Fruit fly (Drosophila melanogaster) whole organism, wandering third instar larva: ENCODE data around the gene I-t.

Source experiments
- Abd-B ChIP-seq: fragments of >200 bp; optimal IDR thresholded peaks from 2 replicates; lab custom pipeline; 2017; ENCODE audit warnings: missing biosample characterization, missing genetic modification characterization
- CG32264 ChIP-seq: fragments of 200-800 bp; sonication (Bioruptor generic); optimal IDR thresholded peaks from 2 replicates; lab custom pipeline; 2016; ENCODE audit warnings: missing biosample characterization, missing genetic modification characterization
- CrebA ChIP-seq: fragments of 200-800 bp; sonication (Bioruptor generic); optimal IDR thresholded peaks from 2 replicates; lab custom pipeline; 2016; ENCODE audit warnings: missing biosample characterization, mild to moderate bottlenecking, missing genetic modification characterization, borderline replicate concordance
- Dfd ChIP-seq: fragments of >200 bp; optimal IDR thresholded peaks from 2 replicates; lab custom pipeline; 2017; ENCODE audit warnings: missing biosample characterization, missing genetic modification characterization
- Dif ChIP-seq: fragments of 200-275, 200-300 bp; sonication (Bioruptor generic); optimal IDR thresholded peaks from 2 replicates; lab custom pipeline; 2018; ENCODE audit warnings: missing biosample characterization, missing genetic modification characterization; ENCODE audit not compliant: partially characterized antibody
- Hr83 ChIP-seq: fragments of 200-300 bp; sonication (Bioruptor generic); optimal IDR thresholded peaks from 2 replicates; lab custom pipeline; 2016; ENCODE audit warnings: missing biosample characterization, mild to moderate bottlenecking, missing genetic modification characterization, moderate library complexity; ENCODE audit not compliant: poor library complexity, severe bottlenecking
- Jra ChIP-seq: sonication (Bioruptor generic); optimal IDR thresholded peaks from 2 replicates; lab custom pipeline; 2016; ENCODE audit warnings: missing biosample characterization, missing genetic modification characterization
- Mio ChIP-seq: sonication (Bioruptor generic); optimal IDR thresholded peaks from 2 replicates; lab custom pipeline; 2016; ENCODE audit warnings: missing biosample characterization, missing genetic modification characterization
- Myc ChIP-seq: fragments of >200 bp; optimal IDR thresholded peaks from 2 replicates; lab custom pipeline; 2017
- Rel ChIP-seq, 2 experiments: fragments of 200-800 bp; sonication (Bioruptor generic) in 1 of 2; optimal IDR thresholded peaks; 2 replicates in 1 of 2; 3 replicates in 1 of 2; lab custom pipeline; 2016 to 2019; ENCODE audit warnings: mild to moderate bottlenecking in 2 of 2, missing biosample characterization in 2 of 2, missing genetic modification characterization in 2 of 2, moderate library complexity in 1 of 2
- Vsx2 ChIP-seq: fragments of 200-300, 225-300 bp; sonication (Bioruptor generic); optimal IDR thresholded peaks from 2 replicates; lab custom pipeline; 2018; ENCODE audit warnings: missing biosample characterization, missing genetic modification characterization; ENCODE audit not compliant: partially characterized antibody
- br ChIP-seq: fragments of 200-800 bp; sonication (Bioruptor generic); optimal IDR thresholded peaks from 2 replicates; lab custom pipeline; 2016; ENCODE audit warnings: missing biosample characterization, missing genetic modification characterization
- ey ChIP-seq: fragments of 200-800 bp; sonication (Bioruptor generic); optimal IDR thresholded peaks from 2 replicates; lab custom pipeline; 2016; ENCODE audit warnings: missing biosample characterization, missing genetic modification characterization
- foxo ChIP-seq, 2 experiments: fragments of 200-800 bp; sonication (Bioruptor generic); optimal IDR thresholded peaks; 2 replicates in 1 of 2; 3 replicates in 1 of 2; lab custom pipeline; 2016 to 2017; ENCODE audit warnings: missing biosample characterization in 2 of 2, missing genetic modification characterization in 2 of 2
- fru ChIP-seq: fragments of 200-800 bp; sonication (Bioruptor generic); optimal IDR thresholded peaks from 3 replicates; lab custom pipeline; 2016; ENCODE audit warnings: missing biosample characterization, mild to moderate bottlenecking, missing genetic modification characterization
- h ChIP-seq: fragments of 200-800 bp; sonication (Bioruptor generic); optimal IDR thresholded peaks from 3 replicates; lab custom pipeline; 2016; ENCODE audit warnings: missing biosample characterization, mild to moderate bottlenecking, missing genetic modification characterization
- jim ChIP-seq: fragments of 175-275, 200-325 bp; sonication (Bioruptor generic); optimal IDR thresholded peaks from 2 replicates; lab custom pipeline; 2016; ENCODE audit warnings: missing biosample characterization, mild to moderate bottlenecking, missing genetic modification characterization
- lola ChIP-seq: fragments of >200 bp; optimal IDR thresholded peaks from 2 replicates; lab custom pipeline; 2017; ENCODE audit warnings: missing biosample characterization, missing genetic modification characterization
- pan ChIP-seq: fragments of >200 bp; optimal IDR thresholded peaks from 2 replicates; lab custom pipeline; 2017
- rgr ChIP-seq: fragments of 200-800 bp; sonication (Bioruptor generic); optimal IDR thresholded peaks from 3 replicates; lab custom pipeline; 2016; ENCODE audit warnings: missing biosample characterization, mild to moderate bottlenecking, missing genetic modification characterization
- sv ChIP-seq: fragments of 200-800 bp; sonication (Bioruptor generic); optimal IDR thresholded peaks from 3 replicates; lab custom pipeline; 2016; ENCODE audit warnings: missing biosample characterization, missing genetic modification characterization
- tai ChIP-seq: sonication (Bioruptor generic); optimal IDR thresholded peaks from 2 replicates; lab custom pipeline; 2016; ENCODE audit warnings: missing biosample characterization, missing genetic modification characterization

I-t gene

DNA sequence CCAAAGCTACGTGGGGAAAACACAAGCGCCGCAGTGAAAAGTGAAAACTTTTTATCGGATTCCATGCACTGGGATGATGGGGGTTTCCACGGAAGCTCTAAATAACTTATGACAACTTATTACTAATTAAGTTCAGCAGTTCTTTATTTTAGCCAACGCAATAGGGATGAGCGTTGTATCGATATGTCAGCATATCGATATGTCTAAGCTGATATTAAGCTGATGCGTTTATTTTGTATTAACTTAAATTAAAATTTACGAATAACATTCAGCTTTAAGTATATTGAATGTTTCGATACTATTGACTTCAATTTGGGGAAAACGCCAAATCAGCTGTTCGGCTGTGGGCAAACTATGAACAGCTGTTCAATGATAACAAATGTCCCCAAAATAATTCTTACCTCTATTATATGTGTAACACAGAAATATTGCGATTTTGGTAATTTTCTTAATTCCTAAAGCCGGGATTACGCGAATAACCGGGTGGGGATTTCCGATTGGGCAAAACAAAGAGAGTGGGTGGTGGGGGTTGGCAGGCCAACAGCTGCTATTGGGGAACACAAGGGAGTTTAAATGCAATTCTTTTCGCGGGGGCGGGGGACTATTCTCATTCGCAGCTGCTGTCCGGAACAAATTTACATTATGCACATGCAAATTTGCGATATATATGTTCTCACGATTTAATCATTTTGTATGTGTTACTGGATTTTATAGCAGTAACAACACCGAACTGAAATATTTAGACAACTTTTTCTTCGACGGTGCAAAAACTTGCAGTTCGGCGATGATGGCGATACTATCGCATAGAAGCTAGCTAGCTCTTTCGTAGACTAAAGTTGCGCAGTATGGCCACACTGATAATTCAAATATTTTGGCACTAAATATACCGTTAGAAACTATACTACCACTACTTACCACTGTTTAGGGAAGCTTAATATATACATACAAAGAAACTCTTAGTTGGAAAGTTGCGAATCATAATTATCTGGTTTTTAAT lies 45.8 kb downstream of the I-t start, which contains the start of gene CG6923:
Gene CG6923, minus strand, starts transcription at position 733 of the 997 bp plus-strand sequence.
- TF ChIP-seq Myc (peak; percentile 24), Hr83 (GFP tag; lab: Kevin White, UChicago) (peak; percentile 2), Dfd (no peak), Rel (GFP tag; optimal IDR thresholded peaks at IDR 0.05; lab: Kevin White, UChicago) (no peak), Rel (tag; optimal IDR thresholded peaks at IDR 0.05; lab: Kevin White, UChicago) (peak; percentile 73), foxo (GFP tag; optimal IDR thresholded peaks at IDR 0.05; lab: Kevin White, UChicago) (peak in 1 of 2 experiments; percentile 3)

DNA sequence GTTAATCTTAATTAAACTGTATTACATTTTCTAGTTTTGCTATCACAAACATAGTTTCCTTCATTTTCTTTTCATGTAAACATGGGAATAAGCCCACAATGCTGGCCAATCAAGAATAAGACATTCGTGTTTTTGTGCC lies 46.3 kb downstream of the I-t start, which contains the start of gene CG43062:
Gene CG43062, plus strand, starts transcription at position 40 of the 139 bp plus-strand sequence.
- TF ChIP-seq foxo (GFP tag; optimal IDR thresholded peaks at IDR 0.05; lab: Kevin White, UChicago) (no peak), CrebA (no peak), Abd-B (GFP tag; lab: Kevin White, UChicago) (no peak), Mio (GFP tag; lab: Kevin White, UChicago) (no peak), lola (GFP tag; lab: Kevin White, UChicago) (no peak), CG32264 (GFP tag; lab: Kevin White, UChicago) (no peak), Dif (GFP tag; lab: Kevin White, UChicago) (no peak), br (GFP tag; lab: Kevin White, UChicago) (no peak), tai (GFP tag; lab: Kevin White, UChicago) (no peak), Jra (GFP tag; lab: Kevin White, UChicago) (no peak), sv (GFP tag; lab: Kevin White, UChicago) (no peak), fru (GFP tag; lab: Kevin White, UChicago) (no peak), ey (no peak)
- TF ChIP-seq, all 38 proteins: peak for 0

DNA sequence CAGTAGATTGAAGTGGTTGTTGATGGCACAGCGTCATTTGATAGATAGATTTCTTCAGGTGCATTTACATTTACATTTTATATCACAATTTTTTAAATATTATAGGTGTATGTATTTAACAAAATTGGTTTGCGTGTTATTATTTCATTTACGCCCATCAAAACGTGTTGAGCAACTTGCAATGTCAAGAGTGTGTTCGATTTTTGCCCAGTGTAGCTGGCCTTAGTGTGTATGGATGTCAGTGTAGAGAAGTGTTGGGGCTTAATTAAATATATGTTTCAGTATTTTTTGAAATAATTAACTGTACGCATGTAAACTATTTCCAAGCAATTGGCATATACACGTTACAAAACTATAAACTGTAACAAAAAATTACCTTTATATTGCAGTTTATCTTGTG lies 47.9 kb downstream of the I-t start:
- no peak for TF ChIP-seq pan (lab: Kevin White, UChicago)
- TF ChIP-seq jim: no peak
- no peak for TF ChIP-seq Vsx2 (GFP tag; lab: Kevin White, UChicago)
- TF ChIP-seq rgr: peak; percentile 15
- TF ChIP-seq tai (GFP tag; lab: Kevin White, UChicago): no peak
- TF ChIP-seq h (GFP tag; lab: Kevin White, UChicago): peak; percentile 5
- TF ChIP-seq, all 38 proteins: peak for 2
